Fruit fly (Drosophila melanogaster) whole organism, embryonic: ENCODE results near the gene Sec24CD.

Experiments used
- Awh ChIP-seq: fragments of 200-800 bp; sonication (Bioruptor generic); IDR thresholded peaks from 2 replicates; pipeline ENCODE4, ENCODE4 v1.3.6; 2022; ENCODE audit warnings: missing biosample characterization, missing genetic modification characterization
- CG1024 ChIP-seq: fragments of 200-800 bp; sonication (Bioruptor generic); IDR thresholded peaks from 2 replicates; pipeline ENCODE4 v1.3.6; 2022; ENCODE audit warnings: missing biosample characterization, missing genetic modification characterization
- CG10431 ChIP-seq: fragments of 200-800 bp; sonication (Bioruptor generic); optimal IDR thresholded peaks from 3 replicates; lab custom pipeline; 2018; ENCODE audit warnings: missing biosample characterization, mild to moderate bottlenecking, missing genetic modification characterization
- CG10654 ChIP-seq: fragments of 200-800 bp; sonication (Bioruptor generic); optimal IDR thresholded peaks from 2 replicates; lab custom pipeline; 2016; ENCODE audit warnings: missing biosample characterization, missing genetic modification characterization
- CG12219 ChIP-seq: fragments of 200-800 bp; sonication (Bioruptor generic); optimal IDR thresholded peaks from 3 replicates; lab custom pipeline; 2018; ENCODE audit warnings: missing biosample characterization, mild to moderate bottlenecking, missing genetic modification characterization
- CG12942 ChIP-seq: fragments of 200-800 bp; sonication (Bioruptor generic); optimal IDR thresholded peaks from 3 replicates; lab custom pipeline; 2016; ENCODE audit warnings: missing biosample characterization, missing genetic modification characterization
- CG14860 ChIP-seq: fragments of 200-800 bp; sonication (Bioruptor generic); IDR thresholded peaks from 3 replicates; pipeline ENCODE4 v1.3.6; 2022; ENCODE audit warnings: missing biosample characterization, missing genetic modification characterization; ENCODE audit not compliant: partially characterized antibody
- CG17612 ChIP-seq: fragments of 200-800 bp; sonication (Bioruptor generic); IDR thresholded peaks from 2 replicates; pipeline ENCODE4 v1.3.6; 2022; ENCODE audit warnings: missing biosample characterization, missing genetic modification characterization
- CG34224 ChIP-seq: fragments of 200-800 bp; sonication (Bioruptor generic); IDR thresholded peaks from 3 replicates; pipeline ENCODE4 v1.3.6; 2022; ENCODE audit warnings: missing biosample characterization, missing genetic modification characterization; ENCODE audit not compliant: partially characterized antibody
- CG34422 ChIP-seq: fragments of 200-800 bp; sonication (Bioruptor generic); IDR thresholded peaks from 3 replicates; pipeline ENCODE4 v1.3.6; 2022; ENCODE audit warnings: missing biosample characterization, missing genetic modification characterization
- CG3847 ChIP-seq: fragments of 200-800 bp; sonication (Bioruptor generic); IDR thresholded peaks from 2 replicates; pipeline ENCODE4 v1.3.6; 2022; ENCODE audit warnings: missing biosample characterization, missing genetic modification characterization
- CG6175 ChIP-seq: fragments of 200-800 bp; sonication (Bioruptor generic); IDR thresholded peaks from 3 replicates; pipeline ENCODE4 v1.3.6; 2022; ENCODE audit warnings: missing biosample characterization, missing genetic modification characterization
- CG6254 ChIP-seq: fragments of 200-800 bp; sonication (Bioruptor generic); optimal IDR thresholded peaks from 3 replicates; lab custom pipeline; 2017; ENCODE audit warnings: mild to moderate bottlenecking, missing biosample characterization, missing genetic modification reagents, missing genetic modification characterization
- CG7372 ChIP-seq: fragments of 200-800 bp; sonication (Bioruptor generic); IDR thresholded peaks from 2 replicates; pipeline ENCODE4 v1.3.6; 2022; ENCODE audit warnings: missing biosample characterization, missing genetic modification characterization
- CG8281 ChIP-seq: fragments of 200-800 bp; sonication (Bioruptor generic); optimal IDR thresholded peaks from 2 replicates; lab custom pipeline; 2018; ENCODE audit warnings: missing biosample characterization, mild to moderate bottlenecking, missing genetic modification characterization, moderate library complexity
- Chrac-16 ChIP-seq: fragments of 200-800 bp; sonication (Bioruptor generic); optimal IDR thresholded peaks from 3 replicates; lab custom pipeline; 2016; ENCODE audit warnings: missing biosample characterization, missing genetic modification characterization
- E2f1 ChIP-seq: fragments of 200-800 bp; sonication (Bioruptor generic); IDR thresholded peaks from 2 replicates; pipeline ENCODE4 v1.3.6; 2022; ENCODE audit warnings: missing biosample characterization, missing genetic modification characterization
- E2f2 ChIP-seq: fragments of 200-800 bp; sonication (Bioruptor generic); IDR thresholded peaks from 2 replicates; pipeline ENCODE4 v1.3.6; 2022; ENCODE audit warnings: missing biosample characterization, missing genetic modification characterization
- Hsf ChIP-seq: fragments of 200-800 bp; sonication (Bioruptor generic); optimal IDR thresholded peaks from 3 replicates; lab custom pipeline; 2016; ENCODE audit warnings: missing biosample characterization, missing genetic modification characterization
- Lpt ChIP-seq: fragments of >200 bp; optimal IDR thresholded peaks from 2 replicates; lab custom pipeline; 2018; ENCODE audit warnings: missing biosample characterization, missing genetic modification characterization
- MESR4 ChIP-seq: fragments of 200-800 bp; sonication (Bioruptor generic); optimal IDR thresholded peaks from 2 replicates; lab custom pipeline; 2018; ENCODE audit warnings: missing biosample characterization, mild to moderate bottlenecking, missing genetic modification characterization, moderate library complexity
- MTF-1 ChIP-seq: fragments of 200-800 bp; sonication (Bioruptor generic); optimal IDR thresholded peaks from 2 replicates; lab custom pipeline; 2018; ENCODE audit warnings: missing biosample characterization, mild to moderate bottlenecking, missing genetic modification characterization, borderline replicate concordance
- Myb ChIP-seq: fragments of 200-800 bp; sonication (Bioruptor generic); optimal IDR thresholded peaks from 2 replicates; lab custom pipeline; 2016; ENCODE audit warnings: missing biosample characterization, missing genetic modification characterization
- NFAT ChIP-seq: fragments of 200-800 bp; sonication (Bioruptor generic); IDR thresholded peaks from 2 replicates; pipeline ENCODE4 v1.3.6; 2022; ENCODE audit warnings: missing biosample characterization, missing genetic modification characterization
- Rfx ChIP-seq: fragments of 200-800 bp; sonication (Bioruptor generic); IDR thresholded peaks from 2 replicates; pipeline ENCODE4 v1.3.6; 2022; ENCODE audit warnings: missing biosample characterization, missing genetic modification characterization
- Scr ChIP-seq: fragments of 200-800 bp; sonication (Bioruptor generic); IDR thresholded peaks from 2 replicates; pipeline ENCODE4 v1.3.6; 2022; ENCODE audit warnings: missing biosample characterization, missing genetic modification characterization; ENCODE audit not compliant: partially characterized antibody
- Sry-δ ChIP-seq: fragments of 200-800 bp; sonication (Bioruptor generic); optimal IDR thresholded peaks from 2 replicates; lab custom pipeline; 2016; ENCODE audit warnings: missing biosample characterization, missing genetic modification characterization
- Taf1 ChIP-seq: fragments of 200-800 bp; sonication (Bioruptor generic); IDR thresholded peaks from 2 replicates; pipeline ENCODE4 v1.3.6; 2022; ENCODE audit warnings: missing biosample characterization, missing genetic modification characterization
- ara ChIP-seq: fragments of 200-800 bp; sonication (Bioruptor generic); IDR thresholded peaks from 2 replicates; pipeline ENCODE4 v1.3.6; 2022; ENCODE audit warnings: missing biosample characterization, missing genetic modification characterization
- ato ChIP-seq: fragments of 200-800 bp; sonication (Bioruptor generic); IDR thresholded peaks from 2 replicates; pipeline ENCODE4 v1.3.6; 2022; ENCODE audit warnings: missing biosample characterization, missing genetic modification characterization; ENCODE audit not compliant: partially characterized antibody
- bigmax ChIP-seq: fragments of 200-800 bp; sonication (Bioruptor generic); optimal IDR thresholded peaks from 2 replicates; lab custom pipeline; 2018; ENCODE audit warnings: missing biosample characterization, mild to moderate bottlenecking, missing genetic modification characterization
- crc ChIP-seq: fragments of 200-800 bp; sonication (Bioruptor generic); optimal IDR thresholded peaks from 2 replicates; lab custom pipeline; 2016; ENCODE audit warnings: missing biosample characterization, missing genetic modification characterization
- dimm ChIP-seq: fragments of 200-800 bp; sonication (Bioruptor generic); IDR thresholded peaks from 2 replicates; pipeline ENCODE4 v1.3.6; 2022; ENCODE audit warnings: missing biosample characterization, missing genetic modification characterization
- dpn ChIP-seq, 2 experiments: fragments of 200-800 bp; sonication (Bioruptor generic); optimal IDR thresholded peaks; 3 replicates each; lab custom pipeline; 2016; ENCODE audit warnings: missing biosample characterization in 2 of 2, missing genetic modification characterization in 2 of 2
- dysf ChIP-seq: fragments of 200-800 bp; sonication (Bioruptor generic); IDR thresholded peaks from 3 replicates; pipeline ENCODE4 v1.3.6; 2022; ENCODE audit warnings: missing biosample characterization, missing genetic modification characterization
- ftz-f1 ChIP-seq: fragments of 200-800 bp; sonication (Bioruptor generic); optimal IDR thresholded peaks from 2 replicates; lab custom pipeline; 2016; ENCODE audit warnings: missing biosample characterization, missing genetic modification characterization
- gce ChIP-seq: fragments of 200-800 bp; sonication (Bioruptor generic); IDR thresholded peaks from 3 replicates; pipeline ENCODE4 v1.3.6; 2022; ENCODE audit warnings: missing biosample characterization, missing genetic modification characterization
- gcm ChIP-seq: fragments of 200-800 bp; sonication (Bioruptor generic); optimal IDR thresholded peaks from 2 replicates; lab custom pipeline; 2019; ENCODE audit warnings: missing biosample characterization, mild to moderate bottlenecking, missing genetic modification characterization, moderate library complexity
- hb ChIP-seq: fragments of 200-800 bp; sonication (Bioruptor generic); IDR thresholded peaks from 3 replicates; pipeline ENCODE4 v1.3.6; 2022; ENCODE audit warnings: missing biosample characterization, missing genetic modification characterization; ENCODE audit not compliant: partially characterized antibody
- her ChIP-seq: fragments of 200-800 bp; sonication (Bioruptor generic); optimal IDR thresholded peaks from 2 replicates; lab custom pipeline; 2016; ENCODE audit warnings: missing biosample characterization, missing genetic modification characterization
- lab ChIP-seq: fragments of 200-800 bp; sonication (Bioruptor generic); optimal IDR thresholded peaks from 3 replicates; lab custom pipeline; 2017; ENCODE audit warnings: missing biosample characterization, missing genetic modification characterization, mild to moderate bottlenecking, moderate library complexity, missing genetic modification reagents
- nmo ChIP-seq: fragments of 200-800 bp; sonication (Bioruptor generic); optimal IDR thresholded peaks from 2 replicates; lab custom pipeline; 2018; ENCODE audit warnings: missing biosample characterization, mild to moderate bottlenecking, missing genetic modification characterization, moderate library complexity
- peb ChIP-seq: fragments of 200-800 bp; sonication (Bioruptor generic); IDR thresholded peaks from 2 replicates; pipeline ENCODE4 v1.3.6; 2022; ENCODE audit warnings: missing biosample characterization, missing genetic modification characterization
- scrt ChIP-seq: fragments of 200-800 bp; sonication (Bioruptor generic); optimal IDR thresholded peaks from 2 replicates; lab custom pipeline; 2018; ENCODE audit warnings: missing biosample characterization, mild to moderate bottlenecking, missing genetic modification characterization, moderate library complexity
- sens ChIP-seq: fragments of 200-800 bp; sonication (Bioruptor generic); peaks from one replicate; lab custom pipeline; 2016; ENCODE audit warnings: missing biosample characterization, missing genetic modification characterization
- sens-2 ChIP-seq: fragments of 200-800 bp; sonication (Bioruptor generic); IDR thresholded peaks from 2 replicates; pipeline ENCODE4 v1.3.6; 2022; ENCODE audit warnings: missing biosample characterization, missing genetic modification characterization
- sqz ChIP-seq: fragments of 200-800 bp; sonication (Bioruptor generic); optimal IDR thresholded peaks from 3 replicates; lab custom pipeline; 2018; ENCODE audit warnings: missing biosample characterization, mild to moderate bottlenecking, missing genetic modification characterization
- ssp ChIP-seq: fragments of 200-800 bp; sonication (Bioruptor generic); IDR thresholded peaks from 2 replicates; pipeline ENCODE4 v1.3.6; 2022; ENCODE audit warnings: missing biosample characterization, missing genetic modification characterization
- stc ChIP-seq: fragments of 200-800 bp; sonication (Bioruptor generic); IDR thresholded peaks from 2 replicates; pipeline ENCODE4 v1.3.6; 2022; ENCODE audit warnings: missing biosample characterization, missing genetic modification characterization
- wor ChIP-seq: fragments of 200-800 bp; sonication (Bioruptor generic); IDR thresholded peaks from 2 replicates; pipeline ENCODE4 v1.3.6; 2022; ENCODE audit warnings: missing biosample characterization, missing genetic modification characterization
- zen ChIP-seq: fragments of 200-800 bp; sonication (Bioruptor generic); optimal IDR thresholded peaks from 3 replicates; lab custom pipeline; 2018; ENCODE audit warnings: missing biosample characterization, mild to moderate bottlenecking, missing genetic modification characterization, moderate library complexity

Gene Sec24CD

dm6 chr2L:2217067-2217684 is 19.5 kb downstream of the Sec24CD start, which contains the start of the genes CG15386, CG42371 and mio (continued):
- TF ChIP-seq ato (GFP tag; lab: Robert Waterston, UW) (peak; percentile 45), CG34224 (GFP tag; lab: Robert Waterston, UW) (peak; percentile 63; the same call in 2 of the 3 replicates), Rfx (GFP tag; lab: Robert Waterston, UW) (peak; percentile 11; the same call in 1 of the 2 replicates), CG3847 (GFP tag; lab: Robert Waterston, UW) (peak; percentile 35; the same call in 1 of the 2 replicates), gcm (GFP tag; lab: Kevin White, UChicago) (no peak), bigmax (GFP tag; lab: Kevin White, UChicago) (no peak), NFAT (GFP tag; lab: Robert Waterston, UW) (no peak; the same call in 1 of the 2 replicates), Lpt (no peak), dpn (GFP tag; optimal IDR thresholded peaks at IDR 0.05; lab: Kevin White, UChicago) (peak; percentile 15 to 38), Chrac-16 (no peak), Myb (GFP tag; lab: Kevin White, UChicago) (peak; percentile 45), CG10654 (no peak), MESR4 (GFP tag; lab: Kevin White, UChicago) (peak; percentile 42), Awh (GFP tag; lab: Robert Waterston, UW) (no peak), crc (no peak), ara (GFP tag; lab: Robert Waterston, UW) (no peak), zen (peak; percentile 44), sens-2 (GFP tag; lab: Robert Waterston, UW) (no peak), E2f2 (GFP tag; lab: Robert Waterston, UW) (peak; percentile 53), CG12219 (GFP tag; lab: Kevin White, UChicago) (no peak), gce (GFP tag; lab: Robert Waterston, UW) (no peak), CG17612 (GFP tag; lab: Robert Waterston, UW) (no peak), scrt (GFP tag; lab: Kevin White, UChicago) (no peak), Hsf (GFP tag; lab: Kevin White, UChicago) (no peak), ftz-f1 (GFP tag; lab: Kevin White, UChicago) (no peak), CG10431 (GFP tag; lab: Kevin White, UChicago) (peak; percentile 100), wor (GFP tag; lab: Robert Waterston, UW) (no peak), hb (GFP tag; lab: Robert Waterston, UW) (no peak), MTF-1 (GFP tag; lab: Kevin White, UChicago) (peak; percentile 14), Sry-δ (GFP tag; lab: Kevin White, UChicago) (peak; percentile 55), CG8281 (no peak), stc (GFP tag; lab: Robert Waterston, UW) (no peak), dimm (no peak), CG7372 (GFP tag; lab: Robert Waterston, UW) (no peak), sqz (GFP tag; lab: Kevin White, UChicago) (peak; percentile 49), E2f1 (GFP tag; lab: Robert Waterston, UW) (no peak), sens (GFP tag; lab: Kevin White, UChicago) (peak; percentile 58), dysf (no peak), CG6254 (GFP tag; lab: Kevin White, UChicago) (no peak), ssp (no peak), nmo (GFP tag; lab: Kevin White, UChicago) (peak; percentile 26), her (peak; percentile 11), CG34422 (peak; percentile 88), peb (GFP tag; lab: Robert Waterston, UW) (no peak), Scr (GFP tag; lab: Robert Waterston, UW) (peak; percentile 52), CG6175 (no peak), Taf1 (GFP tag; lab: Robert Waterston, UW) (no peak), CG12942 (no peak), CG1024 (GFP tag; lab: Robert Waterston, UW) (no peak), lab (GFP tag; lab: Kevin White, UChicago) (no peak), CG14860 (GFP tag; lab: Robert Waterston, UW) (no peak)
